Worm (Caenorhabditis elegans): Measurements from ENCODE around the gene swsn-7.

Gene swsn-7

ce11 chrII:8020580-8021044 lies 7.0 kb downstream of the swsn-7 start:
- no peak for TF ChIP-seq ceh-18 (tag; optimal IDR thresholded peaks at IDR 0.05)
- no peak for TF ChIP-seq pqm-1 (tag; optimal IDR thresholded peaks at IDR 0.05)

- TF ChIP-seq unc-55 (GFP tag; optimal IDR thresholded peaks at IDR 0.05) = no peak
- TF ChIP-seq tbx-2 (tag; optimal IDR thresholded peaks at IDR 0.05) = no peak
- no peak for TF ChIP-seq ceh-22 (tag; optimal IDR thresholded peaks at IDR 0.05)
- no peak for TF ChIP-seq hlh-13 (GFP tag; optimal IDR thresholded peaks at IDR 0.05)
- no peak for TF ChIP-seq ceh-18 (tag; optimal IDR thresholded peaks at IDR 0.05)
- TF ChIP-seq C38D4.7 (GFP tag; optimal IDR thresholded peaks at IDR 0.05) = no peak
- TF ChIP-seq K02D7.2 (tag; optimal IDR thresholded peaks at IDR 0.05) = no peak
- TF ChIP-seq hlh-30 (tag; optimal IDR thresholded peaks at IDR 0.05; ENCODE audit: insufficient read depth) = no peak
These were observed 10.2 kb downstream of the swsn-7 start, which contains the start of gene zyg-11 for ce11 chrII:8017380-8017779. Gene zyg-11 (plus strand): TSS chrII:8017680.

ce11 chrII:8016761-8017160 lies 10.8 kb downstream of the swsn-7 start:
- no peak for TF ChIP-seq unc-3 (GFP tag; conservative IDR thresholded peaks at IDR 0.05)
- no peak for TF ChIP-seq unc-3 (tag; optimal IDR thresholded peaks at IDR 0.05)
- no peak for TF ChIP-seq F13H6.1 (tag; optimal IDR thresholded peaks at IDR 0.05)
- peak; percentile 78 for TF ChIP-seq hlh-30 (tag; optimal IDR thresholded peaks at IDR 0.05; ENCODE audit: insufficient read depth)
- TF ChIP-seq ceh-31 (tag; optimal IDR thresholded peaks at IDR 0.05) = no peak
- no peak for TF ChIP-seq nhr-11 (tag; optimal IDR thresholded peaks at IDR 0.05)
- TF ChIP-seq pros-1 (tag; optimal IDR thresholded peaks at IDR 0.05) = no peak

ce11 chrII:8016167-8016566 lies 11.4 kb downstream of the swsn-7 start:
- TF ChIP-seq ztf-16 (tag; optimal IDR thresholded peaks at IDR 0.05) (no peak), hlh-13 (GFP tag; optimal IDR thresholded peaks at IDR 0.05) (no peak), hlh-30 (tag; optimal IDR thresholded peaks at IDR 0.05; ENCODE audit: insufficient read depth) (peak; percentile 69)

- TF ChIP-seq rnt-1 (tag; optimal IDR thresholded peaks at IDR 0.05) (no peak), dve-1 (tag; optimal IDR thresholded peaks at IDR 0.05) (no peak), nhr-232 (tag; optimal IDR thresholded peaks at IDR 0.05) (no peak), hlh-30 (tag; optimal IDR thresholded peaks at IDR 0.05; ENCODE audit: insufficient read depth) (no peak), gmeb-2 (tag; optimal IDR thresholded peaks at IDR 0.05) (no peak), lin-11 (tag; optimal IDR thresholded peaks at IDR 0.05) (no peak), mec-3 (tag; optimal IDR thresholded peaks at IDR 0.05; ENCODE audit: borderline replicate concordance) (no peak), pax-1 (tag; optimal IDR thresholded peaks at IDR 0.05) (no peak), ama-1 (optimal IDR thresholded peaks at IDR 0.05) (no peak), npax-4 (tag; optimal IDR thresholded peaks at IDR 0.05) (no peak), lim-6 (tag; optimal IDR thresholded peaks at IDR 0.05) (no peak), sox-2 (GFP tag; IDR thresholded peaks at IDR 0.05) (no peak), ceh-9 (tag; optimal IDR thresholded peaks at IDR 0.05) (no peak), pha-2 (tag; optimal IDR thresholded peaks at IDR 0.05) (no peak)
These were observed 12.1 kb downstream of the swsn-7 start for ce11 chrII:8015483-8015938.

ce11 chrII:8012071-8013031 lies 15.2 kb downstream of the swsn-7 start, which contains the start of gene DH11.2:
Gene DH11.2 (plus strand): TSS chrII:8012816.
- TF ChIP-seq unc-3 (GFP tag; conservative IDR thresholded peaks at IDR 0.05) = no peak
- TF ChIP-seq unc-3 (tag; optimal IDR thresholded peaks at IDR 0.05) = no peak
- no peak for TF ChIP-seq ceh-34 (tag; optimal IDR thresholded peaks at IDR 0.05)
- TF ChIP-seq hlh-13 (GFP tag; optimal IDR thresholded peaks at IDR 0.05) = no peak
- no peak for TF ChIP-seq elt-2 (tag; optimal IDR thresholded peaks at IDR 0.05)
- no peak for TF ChIP-seq ref-2 (tag; optimal IDR thresholded peaks at IDR 0.05)
- no peak for TF ChIP-seq ceh-19 (GFP tag; optimal IDR thresholded peaks at IDR 0.05)
- no peak for TF ChIP-seq odd-2 (tag; optimal IDR thresholded peaks at IDR 0.05)
- TF ChIP-seq lim-6 (tag; optimal IDR thresholded peaks at IDR 0.05) = no peak
